Worm (Caenorhabditis elegans) whole organism, early embryonic: ENCODE measurements around the gene cdh-12.

Experiments used
- aly-1 ChIP-seq: sonication (generic microtip); optimal IDR thresholded peaks from 2 replicates; lab custom pipeline; 2016; ENCODE audit warnings: missing genetic modification characterization, missing compliant biosample characterization
- ama-1 ChIP-seq: fragments of 150-350 bp; optimal IDR thresholded peaks from 2 replicates; lab custom pipeline; 2014
- hmg-4 ChIP-seq: fragments of 200-800 bp; sonication (Bioruptor generic); optimal IDR thresholded peaks from 2 replicates; lab custom pipeline; 2018; ENCODE audit warnings: mild to moderate bottlenecking, missing genetic modification characterization, missing compliant biosample characterization
- hnd-1 ChIP-seq: sonication (generic microtip); optimal IDR thresholded peaks from 2 replicates; lab custom pipeline; 2016; ENCODE audit warnings: missing genetic modification characterization, missing compliant biosample characterization
- pes-1 ChIP-seq: fragments of 200-800 bp; sonication (Bioruptor generic); IDR thresholded peaks from 2 replicates; pipeline ENCODE4 v1.3.6; 2022; ENCODE audit warnings: missing genetic modification reagents, missing genetic modification characterization, missing compliant biosample characterization

ce11 chrIII:1218221-1218620, 66.4 kb downstream of the cdh-12 start:
- peak; percentile 83 for TF ChIP-seq pes-1 (GFP tag; lab: Robert Waterston, UW)
- no peak for TF ChIP-seq ama-1 (lab: Kevin White, UChicago)
- TF ChIP-seq hmg-4, result peak; percentile 12
- TF ChIP-seq aly-1, result peak; percentile 73
- TF ChIP-seq hnd-1 (tag; lab: Kevin White, UChicago), result peak; percentile 0
